Fruit fly (Drosophila melanogaster) whole organism, embryonic: ENCODE measurements around the gene CG14024.

Experiments used
- CG10366 ChIP-seq: fragments of 200-800 bp; sonication (Bioruptor generic); IDR thresholded peaks from 2 replicates; pipeline ENCODE4 v1.3.6; 2022; ENCODE audit warnings: missing biosample characterization, missing genetic modification characterization
- CG13424 ChIP-seq: fragments of 200-800 bp; sonication (Bioruptor generic); optimal IDR thresholded peaks from 2 replicates; lab custom pipeline; 2019; ENCODE audit warnings: missing biosample characterization, mild to moderate bottlenecking, missing genetic modification characterization, moderate library complexity
- CG17385 ChIP-seq: fragments of 200-800 bp; sonication (Bioruptor generic); optimal IDR thresholded peaks from 3 replicates; lab custom pipeline; 2018; ENCODE audit warnings: missing biosample characterization, mild to moderate bottlenecking, missing genetic modification characterization
- CG17568 ChIP-seq: fragments of 200-800 bp; sonication (Bioruptor generic); optimal IDR thresholded peaks from 2 replicates; lab custom pipeline; 2018; ENCODE audit warnings: missing biosample characterization, mild to moderate bottlenecking, missing genetic modification characterization, moderate library complexity
- CG2678 ChIP-seq: fragments of 200-800 bp; sonication (Bioruptor generic); optimal IDR thresholded peaks from 3 replicates; lab custom pipeline; 2019; ENCODE audit warnings: missing biosample characterization, mild to moderate bottlenecking, missing genetic modification characterization, moderate library complexity
- CG30020 ChIP-seq: fragments of 200-800 bp; optimal IDR thresholded peaks from 2 replicates; lab custom pipeline; 2019; ENCODE audit warnings: missing biosample characterization, mild to moderate bottlenecking, missing genetic modification characterization, moderate library complexity
- CG3065 ChIP-seq: fragments of 200-800 bp; sonication (Bioruptor generic); optimal IDR thresholded peaks from 2 replicates; lab custom pipeline; 2016; ENCODE audit warnings: missing biosample characterization, missing genetic modification characterization
- CG32772 ChIP-seq: fragments of 200-800 bp; sonication (Bioruptor generic); IDR thresholded peaks from 2 replicates; pipeline ENCODE4 v1.3.6; 2022; ENCODE audit warnings: missing biosample characterization, missing genetic modification characterization
- CG3838 ChIP-seq: fragments of 200-800 bp; sonication (Bioruptor generic); optimal IDR thresholded peaks from 3 replicates; lab custom pipeline; 2016; ENCODE audit warnings: missing biosample characterization, missing genetic modification characterization
- CG4820 ChIP-seq: fragments of 200-800 bp; sonication (Bioruptor generic); optimal IDR thresholded peaks from 3 replicates; lab custom pipeline; 2016; ENCODE audit warnings: missing biosample characterization, missing genetic modification characterization
- CG7839 ChIP-seq: fragments of 200-800 bp; sonication (Bioruptor generic); optimal IDR thresholded peaks from 3 replicates; lab custom pipeline; 2018; ENCODE audit warnings: missing biosample characterization, mild to moderate bottlenecking, missing genetic modification characterization, moderate library complexity
- CG8359 ChIP-seq: fragments of 200-800 bp; sonication (Bioruptor generic); optimal IDR thresholded peaks from 2 replicates; lab custom pipeline; 2017; ENCODE audit warnings: missing biosample characterization, mild to moderate bottlenecking, missing genetic modification characterization, borderline replicate concordance
- CG8388 ChIP-seq: fragments of 200-800 bp; sonication (Bioruptor generic); optimal IDR thresholded peaks from 2 replicates; lab custom pipeline; 2019; ENCODE audit warnings: missing biosample characterization, mild to moderate bottlenecking, missing genetic modification characterization, moderate library complexity
- CG8944 ChIP-seq: fragments of 200-800 bp; sonication (Bioruptor generic); optimal IDR thresholded peaks from 3 replicates; lab custom pipeline; 2016; ENCODE audit warnings: missing biosample characterization, missing genetic modification characterization
- CG9817 ChIP-seq: fragments of 200-800 bp; sonication (Bioruptor generic); optimal IDR thresholded peaks from 2 replicates; lab custom pipeline; 2018; ENCODE audit warnings: missing biosample characterization, mild to moderate bottlenecking, missing genetic modification characterization, moderate library complexity
- CG9932 ChIP-seq: fragments of 200-800 bp; sonication (Bioruptor generic); IDR thresholded peaks from 2 replicates; pipeline ENCODE4 v1.3.6; 2022; ENCODE audit warnings: missing biosample characterization, missing genetic modification characterization
- D19A ChIP-seq: fragments of 200-800 bp; optimal IDR thresholded peaks from 3 replicates; lab custom pipeline; 2019; ENCODE audit warnings: missing biosample characterization, mild to moderate bottlenecking, missing genetic modification characterization, moderate library complexity
- Drgx ChIP-seq: fragments of 200-800 bp; sonication (Bioruptor generic); IDR thresholded peaks from 2 replicates; pipeline ENCODE4 v1.3.6; 2022; ENCODE audit warnings: missing biosample characterization, missing genetic modification characterization
- Eip74EF ChIP-seq, 2 experiments: fragments of 200-800 bp in 1 of 2; fragments of >200 bp in 1 of 2; sonication (Bioruptor generic) in 1 of 2; optimal IDR thresholded peaks; 2 replicates each; lab custom pipeline; 2017 to 2019; ENCODE audit warnings: missing biosample characterization in 2 of 2, missing genetic modification characterization in 2 of 2, mild to moderate bottlenecking in 1 of 2, moderate library complexity in 1 of 2
- Gug ChIP-seq: fragments of 200-800 bp; sonication (Bioruptor generic); IDR thresholded peaks from 4 replicates; pipeline ENCODE4 v1.3.6; 2022; ENCODE audit warnings: missing biosample characterization, missing genetic modification characterization
- Hmr ChIP-seq: fragments of 200-800 bp; sonication (Bioruptor generic); optimal IDR thresholded peaks from 3 replicates; lab custom pipeline; 2017; ENCODE audit warnings: mild to moderate bottlenecking, missing biosample characterization, missing genetic modification reagents, missing genetic modification characterization
- MBD-R2 ChIP-seq: fragments of 200-800 bp; sonication (Bioruptor generic); IDR thresholded peaks from 2 replicates; pipeline ENCODE4 v1.3.6; 2022; ENCODE audit warnings: missing biosample characterization, missing genetic modification characterization
- Max ChIP-seq: fragments of 200-800 bp; sonication (Bioruptor generic); optimal IDR thresholded peaks from 2 replicates; lab custom pipeline; 2016; ENCODE audit warnings: missing biosample characterization, mild to moderate bottlenecking, missing genetic modification characterization
- Myb ChIP-seq: fragments of 200-800 bp; sonication (Bioruptor generic); optimal IDR thresholded peaks from 2 replicates; lab custom pipeline; 2016; ENCODE audit warnings: missing biosample characterization, missing genetic modification characterization
- NC2β ChIP-seq: fragments of 200-800 bp; sonication (Bioruptor generic); optimal IDR thresholded peaks from 2 replicates; lab custom pipeline; 2016; ENCODE audit warnings: missing biosample characterization, missing genetic modification characterization
- Rx ChIP-seq: fragments of 200-800 bp; sonication (Bioruptor generic); IDR thresholded peaks from 2 replicates; pipeline ENCODE4 v1.3.6; 2022; ENCODE audit warnings: missing biosample characterization, missing genetic modification characterization
- Tbp ChIP-seq: fragments of >200 bp; optimal IDR thresholded peaks from 2 replicates; lab custom pipeline; 2018; ENCODE audit warnings: missing biosample characterization, missing genetic modification characterization
- bbx ChIP-seq: fragments of 200-800 bp; sonication (Bioruptor generic); IDR thresholded peaks from 2 replicates; pipeline ENCODE4 v1.3.6; 2022; ENCODE audit warnings: missing biosample characterization, missing genetic modification characterization; ENCODE audit not compliant: partially characterized antibody
- croc ChIP-seq: fragments of 200-800 bp; sonication (Bioruptor generic); conservative IDR thresholded peaks from 3 replicates; pipeline ENCODE4 v1.3.6; 2022; ENCODE audit warnings: missing biosample characterization, missing genetic modification characterization
- cwo ChIP-seq: fragments of 200-800 bp; sonication (Bioruptor generic); optimal IDR thresholded peaks from 3 replicates; lab custom pipeline; 2017; ENCODE audit warnings: missing biosample characterization, missing genetic modification characterization, mild to moderate bottlenecking, moderate library complexity, missing genetic modification reagents
- dmrt99B ChIP-seq: fragments of 200-800 bp; sonication (Bioruptor generic); optimal IDR thresholded peaks from 2 replicates; lab custom pipeline; 2018; ENCODE audit warnings: missing biosample characterization, mild to moderate bottlenecking, missing genetic modification characterization, moderate library complexity
- en ChIP-seq: fragments of 200-800 bp; sonication (Bioruptor generic); optimal IDR thresholded peaks from 2 replicates; lab custom pipeline; 2016; ENCODE audit warnings: missing biosample characterization, missing genetic modification characterization
- fd96Cb ChIP-seq: fragments of 200-800 bp; sonication (Bioruptor generic); optimal IDR thresholded peaks from 2 replicates; lab custom pipeline; 2018; ENCODE audit warnings: missing biosample characterization, mild to moderate bottlenecking, missing genetic modification characterization, moderate library complexity
- gcm ChIP-seq: fragments of 200-800 bp; sonication (Bioruptor generic); optimal IDR thresholded peaks from 2 replicates; lab custom pipeline; 2019; ENCODE audit warnings: missing biosample characterization, mild to moderate bottlenecking, missing genetic modification characterization, moderate library complexity
- gcm2 ChIP-seq: fragments of 200-800 bp; sonication (Bioruptor generic); optimal IDR thresholded peaks from 2 replicates; lab custom pipeline; 2016; ENCODE audit warnings: missing biosample characterization, missing genetic modification characterization
- gem ChIP-seq: fragments of 200-800 bp; sonication (Bioruptor generic); optimal IDR thresholded peaks from 2 replicates; lab custom pipeline; 2019; ENCODE audit warnings: missing biosample characterization, mild to moderate bottlenecking, missing genetic modification characterization, moderate library complexity
- gt ChIP-seq: fragments of 200-800 bp; sonication (Bioruptor generic); IDR thresholded peaks from 2 replicates; pipeline ENCODE4 v1.3.6; 2022; ENCODE audit warnings: missing biosample characterization, missing genetic modification characterization
- ham ChIP-seq: fragments of 200-800 bp; sonication (Bioruptor generic); IDR thresholded peaks from 2 replicates; pipeline ENCODE4 v1.3.6; 2022; ENCODE audit warnings: missing biosample characterization, missing genetic modification characterization
- hth ChIP-seq: fragments of >200 bp; optimal IDR thresholded peaks from 2 replicates; lab custom pipeline; 2017; ENCODE audit warnings: inconsistent platforms
- ind ChIP-seq: fragments of 200-800 bp; sonication (Bioruptor generic); optimal IDR thresholded peaks from 3 replicates; lab custom pipeline; 2016; ENCODE audit warnings: missing biosample characterization, missing genetic modification characterization
- jigr1 ChIP-seq: fragments of 200-800 bp; sonication (Bioruptor generic); IDR thresholded peaks from 3 replicates; pipeline ENCODE4 v1.3.6; 2022; ENCODE audit warnings: missing biosample characterization, missing genetic modification characterization
- kay ChIP-seq: fragments of 200-800 bp; sonication (Bioruptor generic); optimal IDR thresholded peaks from 2 replicates; lab custom pipeline; 2016; ENCODE audit warnings: missing biosample characterization, missing genetic modification characterization
- klu ChIP-seq: fragments of 200-800 bp; sonication (Bioruptor generic); IDR thresholded peaks from 2 replicates; pipeline ENCODE4 v1.3.6; 2022; ENCODE audit warnings: missing biosample characterization, missing genetic modification characterization
- lab ChIP-seq: fragments of 200-800 bp; sonication (Bioruptor generic); optimal IDR thresholded peaks from 3 replicates; lab custom pipeline; 2017; ENCODE audit warnings: missing biosample characterization, missing genetic modification characterization, mild to moderate bottlenecking, moderate library complexity, missing genetic modification reagents
- peb ChIP-seq: fragments of 200-800 bp; sonication (Bioruptor generic); IDR thresholded peaks from 2 replicates; pipeline ENCODE4 v1.3.6; 2022; ENCODE audit warnings: missing biosample characterization, missing genetic modification characterization
- repo ChIP-seq: fragments of 200-800 bp; sonication (Bioruptor generic); optimal IDR thresholded peaks from 2 replicates; lab custom pipeline; 2016; ENCODE audit warnings: missing biosample characterization, missing genetic modification characterization
- sens ChIP-seq: fragments of 200-800 bp; sonication (Bioruptor generic); peaks from one replicate; lab custom pipeline; 2016; ENCODE audit warnings: missing biosample characterization, missing genetic modification characterization
- stwl ChIP-seq: fragments of 200-800 bp; sonication (Bioruptor generic); optimal IDR thresholded peaks from 3 replicates; lab custom pipeline; 2018; ENCODE audit warnings: missing biosample characterization, mild to moderate bottlenecking, missing genetic modification characterization, moderate library complexity
- trem ChIP-seq: fragments of 200-800 bp; optimal IDR thresholded peaks from 3 replicates; lab custom pipeline; 2019; ENCODE audit warnings: missing biosample characterization, mild to moderate bottlenecking, missing genetic modification characterization, moderate library complexity
- zfh2 ChIP-seq: fragments of 200-800 bp; sonication (Bioruptor generic); optimal IDR thresholded peaks from 2 replicates; lab custom pipeline; 2016; ENCODE audit warnings: missing biosample characterization, missing genetic modification characterization

The CG14024 gene

dm6 chr2L:5297289-5297960 lies 17.3 kb downstream of the CG14024 start:
- no peak for TF ChIP-seq stwl
- TF ChIP-seq CG2678 (tag; lab: Kevin White, UChicago), result peak; percentile 54
- peak; percentile 47 for TF ChIP-seq D19A
- TF ChIP-seq Eip74EF (GFP tag; optimal IDR thresholded peaks at IDR 0.05; lab: Kevin White, UChicago), result peak in 1 of 2 experiments; percentile 40
- TF ChIP-seq en (GFP tag; lab: Kevin White, UChicago), result no peak
- peak; percentile 62 for TF ChIP-seq CG7839 (tag; lab: Kevin White, UChicago)
- TF ChIP-seq NC2β (GFP tag; lab: Kevin White, UChicago), result peak; percentile 36
- TF ChIP-seq lab, result peak; percentile 38
- TF ChIP-seq jigr1, result no peak
- no peak for TF ChIP-seq CG9932 (GFP tag; lab: Robert Waterston, UW)
- peak; percentile 29 for TF ChIP-seq CG4820 (GFP tag; lab: Kevin White, UChicago)
- peak; percentile 16 for TF ChIP-seq ind (GFP tag; lab: Kevin White, UChicago)
- TF ChIP-seq CG17568, result peak; percentile 22
- TF ChIP-seq CG3838, result no peak
- no peak for TF ChIP-seq hth
- TF ChIP-seq Rx (GFP tag; lab: Robert Waterston, UW), result peak; percentile 28; the same call in 1 of the 2 replicates
- peak; percentile 91 for TF ChIP-seq sens (GFP tag; lab: Kevin White, UChicago)
- TF ChIP-seq CG8359 (GFP tag; lab: Kevin White, UChicago), result no peak
- no peak for TF ChIP-seq CG30020 (tag; lab: Kevin White, UChicago)
- no peak for TF ChIP-seq kay (GFP tag; lab: Kevin White, UChicago)
- TF ChIP-seq CG8388 (GFP tag; lab: Kevin White, UChicago), result peak; percentile 73
- TF ChIP-seq fd96Cb, result peak; percentile 63
- no peak for TF ChIP-seq Gug
- TF ChIP-seq repo (GFP tag; lab: Kevin White, UChicago), result no peak
- TF ChIP-seq cwo (GFP tag; lab: Kevin White, UChicago), result no peak
- TF ChIP-seq dmrt99B (tag; lab: Kevin White, UChicago), result peak; percentile 57
- no peak for TF ChIP-seq gcm2 (GFP tag; lab: Kevin White, UChicago)
- TF ChIP-seq gt (GFP tag; lab: Robert Waterston, UW), result no peak
- TF ChIP-seq zfh2 (GFP tag; lab: Kevin White, UChicago), result no peak
- TF ChIP-seq peb (GFP tag; lab: Robert Waterston, UW), result 0 out of 2 replicates have a peak, but pooled peaks have one; percentile 31
- TF ChIP-seq Drgx (GFP tag; lab: Robert Waterston, UW), result peak; percentile 53; the same call in 1 of the 2 replicates
- no peak for TF ChIP-seq CG3065 (GFP tag; lab: Kevin White, UChicago)
- no peak for TF ChIP-seq CG9817 (tag; lab: Kevin White, UChicago)
- TF ChIP-seq croc, result peak; percentile 57; the same call in 2 of the 3 replicates
- no peak for TF ChIP-seq Myb (GFP tag; lab: Kevin White, UChicago)
- no peak for TF ChIP-seq CG8944
- TF ChIP-seq CG32772 (GFP tag; lab: Robert Waterston, UW), result no peak
- TF ChIP-seq ham, result no peak
- TF ChIP-seq MBD-R2, result no peak
- TF ChIP-seq klu (GFP tag; lab: Robert Waterston, UW), result no peak
- peak; percentile 81 for TF ChIP-seq gem (tag; lab: Kevin White, UChicago)
- peak; percentile 6 for TF ChIP-seq gcm (GFP tag; lab: Kevin White, UChicago)
- peak; percentile 23; the same call in 1 of the 2 replicates for TF ChIP-seq CG10366 (GFP tag; lab: Robert Waterston, UW)
- no peak for TF ChIP-seq bbx
- no peak for TF ChIP-seq Max
- TF ChIP-seq Hmr, result no peak
- TF ChIP-seq CG17385 (GFP tag; lab: Kevin White, UChicago), result peak; percentile 36
- peak; percentile 68 for TF ChIP-seq CG13424 (tag; lab: Kevin White, UChicago)
- TF ChIP-seq trem (tag; lab: Kevin White, UChicago), result peak; percentile 22
- TF ChIP-seq Tbp (GFP tag; lab: Kevin White, UChicago), result no peak
